Worm (Caenorhabditis elegans): ENCODE measurements around the gene ZK856.14.

DNA sequence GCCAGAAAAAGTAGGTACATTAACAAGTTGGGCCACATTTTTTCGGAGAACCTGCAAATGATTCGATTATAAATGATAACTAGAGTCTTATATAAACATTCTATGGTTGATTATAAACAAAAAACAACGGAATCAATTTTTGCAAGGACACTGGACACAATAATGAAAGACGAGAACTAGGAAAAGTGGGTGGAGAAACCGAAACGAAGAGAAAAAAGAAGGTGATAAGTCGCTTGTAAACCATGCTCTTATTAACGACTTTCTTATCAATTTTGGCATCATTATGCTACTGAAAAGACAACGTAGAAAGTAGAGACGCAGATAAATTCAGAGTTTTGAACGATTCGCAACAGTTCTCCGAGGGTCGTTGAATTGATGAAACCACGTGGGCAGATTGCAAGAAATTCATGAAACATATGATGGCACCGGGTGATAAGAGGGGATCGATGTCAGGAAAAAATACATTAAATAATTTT, 26.7 kb upstream of the ZK856.14 start, which contains the start of gene ZK856.5:
- TF ChIP-seq unc-62 (GFP tag; optimal IDR thresholded peaks at IDR 0.05) = no peak
- TF ChIP-seq F37B4.10 (GFP tag; IDR thresholded peaks at IDR 0.05) = no peak

Data from whole organism, young adult.